Worm (Caenorhabditis elegans): Measurements from ENCODE around the gene Y57G7A.2.

- TF ChIP-seq pbrm-1 (GFP tag; IDR thresholded peaks at IDR 0.05) (no peak), dpl-1 (GFP tag; optimal IDR thresholded peaks at IDR 0.05) (no peak), him-1 (tag; optimal IDR thresholded peaks at IDR 0.05) (no peak), lsy-27 (tag; optimal IDR thresholded peaks at IDR 0.05; ENCODE audit: borderline replicate concordance, insufficient read depth) (no peak), madf-6 (GFP tag; IDR thresholded peaks at IDR 0.05) (no peak), hlh-12 (tag; optimal IDR thresholded peaks at IDR 0.05) (no peak), ama-1 (optimal IDR thresholded peaks at IDR 0.05) (no peak), ama-1 (GFP tag; optimal IDR thresholded peaks at IDR 0.05) (no peak), pha-4 (tag; optimal IDR thresholded peaks at IDR 0.05) (no peak), F37B4.10 (GFP tag; IDR thresholded peaks at IDR 0.05) (no peak), let-607 (tag; optimal IDR thresholded peaks at IDR 0.05) (no peak), xnd-1 (tag; optimal IDR thresholded peaks at IDR 0.05) (no peak), D2030.7 (GFP tag; IDR thresholded peaks at IDR 0.05) (no peak)
Observed at ce11 chrII:1275439-1275838, 20.4 kb upstream of the Y57G7A.2 start, which contains the start of gene Y57G7A.5.
